Fruit fly (Drosophila melanogaster) whole organism, adult: ENCODE measurements around the gene ds.

Experiments used
- CG11617 ChIP-seq: fragments of 200-800 bp; sonication (Bioruptor generic); optimal IDR thresholded peaks from 2 replicates; lab custom pipeline; 2017; ENCODE audit warnings: mild to moderate bottlenecking, missing biosample characterization, missing genetic modification reagents, missing genetic modification characterization
- CG1620 ChIP-seq: fragments of 200-800 bp; sonication (Bioruptor generic); optimal IDR thresholded peaks from 2 replicates; lab custom pipeline; 2016; ENCODE audit warnings: missing biosample characterization, missing genetic modification characterization
- cic ChIP-seq: fragments of 200-800 bp; sonication (Bioruptor generic); optimal IDR thresholded peaks from 2 replicates; lab custom pipeline; 2017; ENCODE audit warnings: missing biosample characterization, mild to moderate bottlenecking, missing genetic modification characterization, moderate library complexity
- kay ChIP-seq: fragments of 200-800 bp; sonication (Bioruptor generic); peaks from one replicate; lab custom pipeline; 2016; ENCODE audit warnings: missing biosample characterization, missing genetic modification characterization, borderline replicate concordance

DNA sequence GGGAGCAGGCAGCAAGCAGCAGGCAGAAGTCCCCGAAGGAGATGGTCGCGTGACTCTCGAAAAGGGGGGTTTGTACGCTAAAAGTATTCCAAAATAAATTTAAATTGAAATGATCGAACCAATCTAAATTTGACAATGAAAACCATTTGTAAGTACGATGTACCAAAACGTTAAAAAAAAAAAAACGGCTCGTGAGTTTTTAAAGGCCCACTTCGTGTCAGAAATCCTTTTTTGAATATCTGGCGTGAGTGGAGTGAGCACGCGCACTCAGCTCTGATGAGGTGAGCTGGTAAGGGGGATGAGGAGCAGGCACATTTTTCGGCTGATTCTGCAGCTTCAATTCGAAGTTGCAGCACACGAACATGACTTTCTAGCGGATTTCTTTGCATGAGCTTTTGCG, 10.0 kb upstream of the ds start:
- no peak for TF ChIP-seq kay
- TF ChIP-seq CG1620 (GFP tag; lab: Kevin White, UChicago), result no peak
- no peak for TF ChIP-seq cic (GFP tag; lab: Kevin White, UChicago)
- no peak for TF ChIP-seq CG11617 (GFP tag; lab: Kevin White, UChicago)
